Worm (Caenorhabditis elegans): Measurements from ENCODE around the gene zyg-11.

The zyg-11 gene

ce11 chrII:8032657-8033056, 15.2 kb downstream of the zyg-11 start, which contains the start of gene nrf-6 (continued):
- TF ChIP-seq mep-1 (tag; optimal IDR thresholded peaks at IDR 0.05), result no peak
- TF ChIP-seq aly-2 (tag; optimal IDR thresholded peaks at IDR 0.05), result no peak
- TF ChIP-seq zfp-3 (GFP tag; conservative IDR thresholded peaks at IDR 0.05), result no peak
- no peak for TF ChIP-seq nhr-76 (tag; optimal IDR thresholded peaks at IDR 0.05)
- 0 out of 2 replicates have a peak, but pooled peaks have one; percentile 10 for TF ChIP-seq lin-1 (GFP tag; IDR thresholded peaks at IDR 0.05)
- no peak for TF ChIP-seq dmd-9 (GFP tag; IDR thresholded peaks at IDR 0.05)
- TF ChIP-seq sdz-12 (GFP tag; optimal IDR thresholded peaks at IDR 0.05), result no peak

ce11 chrII:8034008-8034407, 16.5 kb downstream of the zyg-11 start:
- TF ChIP-seq dmd-9 (GFP tag; IDR thresholded peaks at IDR 0.05) (no peak), hmg-1.1 (GFP tag; IDR thresholded peaks at IDR 0.05) (no peak), unc-130 (GFP tag; optimal IDR thresholded peaks at IDR 0.05) (no peak), aha-1 (tag) (peak; percentile 59), ceh-20 (GFP tag; IDR thresholded peaks at IDR 0.05) (peak; percentile 68; the same call in 1 of the 2 replicates), fos-1 (tag; optimal IDR thresholded peaks at IDR 0.05) (no peak), ceh-32 (tag; optimal IDR thresholded peaks at IDR 0.05; ENCODE audit: poor library complexity) (no peak), lin-15B (tag; optimal IDR thresholded peaks at IDR 0.05) (no peak), ztf-7 (tag; optimal IDR thresholded peaks at IDR 0.05) (no peak), skn-1 (tag; optimal IDR thresholded peaks at IDR 0.05) (no peak), dve-1 (tag; optimal IDR thresholded peaks at IDR 0.05; ENCODE audit: insufficient read depth) (peak; percentile 25), hlh-30 (tag; optimal IDR thresholded peaks at IDR 0.05; ENCODE audit: insufficient read depth) (peak; percentile 20), nhr-237 (tag; optimal IDR thresholded peaks at IDR 0.05) (no peak), nhr-102 (tag; optimal IDR thresholded peaks at IDR 0.05) (no peak), snpc-1.2 (GFP tag; IDR thresholded peaks at IDR 0.05) (no peak), hlh-11 (tag; optimal IDR thresholded peaks at IDR 0.05) (peak; percentile 39), nhr-11 (tag; optimal IDR thresholded peaks at IDR 0.05) (no peak), nhr-28 (tag; optimal IDR thresholded peaks at IDR 0.05) (peak; percentile 21), pha-4 (GFP tag; IDR thresholded peaks at IDR 0.05) (no peak), pha-4 (tag; optimal IDR thresholded peaks at IDR 0.05) (no peak), ceh-28 (tag; optimal IDR thresholded peaks at IDR 0.05) (no peak), D1046.2 (GFP tag; IDR thresholded peaks at IDR 0.05) (no peak), unc-62 (GFP tag; optimal IDR thresholded peaks at IDR 0.05 in 1 of 2) (no peak), unc-62 (tag; optimal IDR thresholded peaks at IDR 0.05) (no peak), zip-11 (GFP tag; IDR thresholded peaks at IDR 0.05) (no peak), ztf-11 (tag; optimal IDR thresholded peaks at IDR 0.05) (no peak), pqm-1 (tag; optimal IDR thresholded peaks at IDR 0.05) (peak; percentile 17), ama-1 (optimal IDR thresholded peaks at IDR 0.05) (peak; percentile 10), F26F4.8 (GFP tag; conservative IDR thresholded peaks at IDR 0.05) (no peak), tra-1 (GFP tag; IDR thresholded peaks at IDR 0.05) (peak; percentile 66; the same call in 1 of the 2 replicates), daf-16 (GFP tag; optimal IDR thresholded peaks at IDR 0.05) (no peak), daf-16 (tag; optimal IDR thresholded peaks at IDR 0.05) (peak; percentile 13), lin-39 (tag; optimal IDR thresholded peaks at IDR 0.05) (no peak), dpl-1 (GFP tag; optimal IDR thresholded peaks at IDR 0.05) (no peak), Y105C5A.15 (GFP tag; IDR thresholded peaks at IDR 0.05) (no peak), lin-29 (GFP tag; IDR thresholded peaks at IDR 0.05) (no peak), F37D6.2 (tag; optimal IDR thresholded peaks at IDR 0.05) (no peak), jun-1 (tag; optimal IDR thresholded peaks at IDR 0.05) (no peak), php-3 (GFP tag; IDR thresholded peaks at IDR 0.05) (peak; percentile 55), lin-1 (GFP tag; IDR thresholded peaks at IDR 0.05) (0 out of 2 replicates have a peak, but pooled peaks have one; percentile 26), nhr-77 (tag; optimal IDR thresholded peaks at IDR 0.05) (no peak), aly-2 (tag; optimal IDR thresholded peaks at IDR 0.05) (no peak), nhr-10 (tag; optimal IDR thresholded peaks at IDR 0.05) (no peak), zfp-2 (tag; optimal IDR thresholded peaks at IDR 0.05) (no peak), vab-7 (GFP tag; IDR thresholded peaks at IDR 0.05) (no peak), dmd-6 (GFP tag; IDR thresholded peaks at IDR 0.05) (peak; percentile 85), madf-9 (GFP tag; conservative IDR thresholded peaks at IDR 0.05) (peak; percentile 14; the same call in 1 of the 2 replicates), Y48G9A.11 (GFP tag; IDR thresholded peaks at IDR 0.05) (no peak)
